Worm (Caenorhabditis elegans) whole organism, early embryonic: Measurements from ENCODE around the gene F13A2.10.

ENCODE experiments used
- B0310.2 ChIP-seq: sonication (generic microtip); optimal IDR thresholded peaks from 2 replicates; lab custom pipeline; 2016; ENCODE audit warnings: mild to moderate bottlenecking, missing genetic modification characterization, missing compliant biosample characterization
- F13C5.2 ChIP-seq: sonication (generic microtip); optimal IDR thresholded peaks from 2 replicates; lab custom pipeline; 2017; ENCODE audit warnings: mild to moderate bottlenecking, missing genetic modification characterization, inconsistent platforms, missing compliant biosample characterization
- aly-1 ChIP-seq: sonication (generic microtip); optimal IDR thresholded peaks from 2 replicates; lab custom pipeline; 2016; ENCODE audit warnings: missing genetic modification characterization, missing compliant biosample characterization
- ama-1 ChIP-seq: fragments of 150-350 bp; optimal IDR thresholded peaks from 2 replicates; lab custom pipeline; 2014
- ceh-13 ChIP-seq: fragments of 200-800 bp; sonication (Bioruptor generic); optimal IDR thresholded peaks from 2 replicates; lab custom pipeline; 2018; ENCODE audit warnings: mild to moderate bottlenecking, missing genetic modification characterization, missing compliant biosample characterization
- ceh-36 ChIP-seq: sonication (generic microtip); optimal IDR thresholded peaks from 2 replicates; lab custom pipeline; 2016; ENCODE audit warnings: missing genetic modification characterization, inconsistent platforms, missing compliant biosample characterization
- ets-7 ChIP-seq: sonication (generic microtip); optimal IDR thresholded peaks from 2 replicates; lab custom pipeline; 2016; ENCODE audit warnings: missing genotype, missing genetic modification characterization, missing compliant biosample characterization
- flt-1 ChIP-seq: fragments of 200-800 bp; sonication (Bioruptor generic); IDR thresholded peaks from 2 replicates; pipeline ENCODE4 v1.3.6; 2022; ENCODE audit warnings: missing genetic modification characterization, missing compliant biosample characterization
- hmbx-1 ChIP-seq: sonication (generic microtip); optimal IDR thresholded peaks from 2 replicates; lab custom pipeline; 2016; ENCODE audit warnings: mild to moderate bottlenecking, missing genetic modification characterization, missing compliant biosample characterization
- hmg-4 ChIP-seq: fragments of 200-800 bp; sonication (Bioruptor generic); optimal IDR thresholded peaks from 2 replicates; lab custom pipeline; 2018; ENCODE audit warnings: mild to moderate bottlenecking, missing genetic modification characterization, missing compliant biosample characterization
- hnd-1 ChIP-seq: sonication (generic microtip); optimal IDR thresholded peaks from 2 replicates; lab custom pipeline; 2016; ENCODE audit warnings: missing genetic modification characterization, missing compliant biosample characterization
- pes-1 ChIP-seq: fragments of 200-800 bp; sonication (Bioruptor generic); IDR thresholded peaks from 2 replicates; pipeline ENCODE4 v1.3.6; 2022; ENCODE audit warnings: missing genetic modification reagents, missing genetic modification characterization, missing compliant biosample characterization
- scrt-1 ChIP-seq: fragments of 200-800 bp; sonication (Bioruptor generic); IDR thresholded peaks from 2 replicates; pipeline ENCODE4 v1.3.6; 2022; ENCODE audit warnings: missing genetic modification characterization, missing compliant biosample characterization
- sea-1 ChIP-seq: fragments of 200-800 bp; sonication (Bioruptor generic); conservative IDR thresholded peaks from 2 replicates; pipeline ENCODE4 v1.3.6; 2022; ENCODE audit warnings: missing genetic modification characterization, missing compliant biosample characterization
- tbx-11 ChIP-seq: fragments of 200-800 bp; sonication (Bioruptor generic); IDR thresholded peaks from 2 replicates; pipeline ENCODE4 v1.3.6; 2022; ENCODE audit warnings: missing genetic modification characterization, missing compliant biosample characterization
- tbx-37 ChIP-seq: fragments of 200-800 bp; sonication (Bioruptor generic); conservative IDR thresholded peaks from 2 replicates; pipeline ENCODE4 v1.3.6; 2022; ENCODE audit warnings: missing genetic modification reagents, missing genetic modification characterization, missing compliant biosample characterization
- tra-4 ChIP-seq: sonication (generic microtip); optimal IDR thresholded peaks from 2 replicates; lab custom pipeline; 2017; ENCODE audit warnings: missing genetic modification characterization, missing compliant biosample characterization

Gene F13A2.10

DNA sequence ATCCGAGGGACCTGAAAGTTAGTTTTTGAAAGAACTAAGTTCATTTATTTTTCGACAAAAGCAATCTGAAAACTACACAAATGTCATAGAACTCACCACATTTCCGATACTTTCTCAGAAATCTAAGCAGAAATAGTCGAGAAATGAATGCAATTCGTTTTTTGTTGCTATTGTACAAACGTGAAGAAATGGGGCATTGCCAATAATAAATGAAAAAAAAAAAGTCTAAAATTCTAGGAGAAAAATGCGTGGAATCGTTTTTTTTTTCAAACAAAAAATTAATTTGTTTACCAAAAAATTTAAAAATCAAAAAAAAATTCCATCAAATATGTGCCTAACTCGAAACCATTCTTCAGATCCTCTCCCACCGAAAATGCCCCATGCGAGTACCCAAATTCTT, 25.6 kb upstream of the F13A2.10 start, which contains the start of gene Y47D7A.17:
Gene Y47D7A.17 (minus strand): TSS at position 101 of the 400 bp plus-strand sequence.
- no peak for TF ChIP-seq pes-1 (GFP tag; lab: Robert Waterston, UW)
- TF ChIP-seq ama-1, result no peak
- no peak for TF ChIP-seq hmbx-1 (tag; lab: Kevin White, UChicago)
- TF ChIP-seq tra-4 (tag; lab: Kevin White, UChicago), result no peak
- TF ChIP-seq ets-7 (tag; lab: Kevin White, UChicago), result no peak
- no peak for TF ChIP-seq hnd-1
- TF ChIP-seq tbx-37 (GFP tag; lab: Robert Waterston, UW), result no peak
- no peak for TF ChIP-seq B0310.2 (tag; lab: Kevin White, UChicago)
- no peak for TF ChIP-seq hmg-4

DNA sequence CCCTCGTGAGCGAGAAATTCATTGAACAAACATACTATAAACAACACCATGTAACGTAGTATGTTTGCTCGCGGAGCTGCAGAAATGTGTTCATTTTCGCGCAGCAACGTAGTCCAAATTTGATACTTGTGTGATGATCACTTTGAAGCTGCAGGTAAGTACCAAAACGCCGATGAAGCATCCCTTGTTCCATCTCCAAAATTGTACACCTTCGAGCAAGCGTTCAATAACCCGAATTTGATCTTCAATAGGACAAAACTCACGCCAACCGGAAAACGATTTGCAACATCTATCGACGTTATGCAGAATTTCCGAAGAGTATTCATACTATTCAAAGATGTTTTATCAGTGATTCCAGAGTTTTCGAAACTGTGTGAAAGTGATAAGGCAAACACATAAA, 24.6 kb upstream of the F13A2.10 start, which contains the start of gene Y47D7A.3:
Gene Y47D7A.3 (plus strand): TSS at position 301 of the 400 bp plus-strand sequence.
- no peak for TF ChIP-seq ceh-36 (tag; lab: Kevin White, UChicago)
- TF ChIP-seq hnd-1, result no peak
- TF ChIP-seq ceh-13, result no peak
- TF ChIP-seq scrt-1 (GFP tag; lab: Robert Waterston, UW), result no peak
- TF ChIP-seq aly-1 (tag; lab: Kevin White, UChicago), result no peak
- TF ChIP-seq F13C5.2, result no peak
- TF ChIP-seq ama-1, result no peak
- no peak for TF ChIP-seq tbx-37 (GFP tag; lab: Robert Waterston, UW)
- no peak for TF ChIP-seq sea-1 (GFP tag; lab: Robert Waterston, UW)
- TF ChIP-seq flt-1 (GFP tag; lab: Robert Waterston, UW), result no peak
- no peak for TF ChIP-seq hmbx-1 (tag; lab: Kevin White, UChicago)
- TF ChIP-seq hmg-4, result no peak
- no peak for TF ChIP-seq ets-7 (tag; lab: Kevin White, UChicago)
- no peak for TF ChIP-seq tra-4 (tag; lab: Kevin White, UChicago)
- TF ChIP-seq pes-1 (GFP tag; lab: Robert Waterston, UW), result no peak
- TF ChIP-seq tbx-11 (GFP tag; lab: Robert Waterston, UW), result no peak
- TF ChIP-seq B0310.2 (tag; lab: Kevin White, UChicago), result no peak

DNA sequence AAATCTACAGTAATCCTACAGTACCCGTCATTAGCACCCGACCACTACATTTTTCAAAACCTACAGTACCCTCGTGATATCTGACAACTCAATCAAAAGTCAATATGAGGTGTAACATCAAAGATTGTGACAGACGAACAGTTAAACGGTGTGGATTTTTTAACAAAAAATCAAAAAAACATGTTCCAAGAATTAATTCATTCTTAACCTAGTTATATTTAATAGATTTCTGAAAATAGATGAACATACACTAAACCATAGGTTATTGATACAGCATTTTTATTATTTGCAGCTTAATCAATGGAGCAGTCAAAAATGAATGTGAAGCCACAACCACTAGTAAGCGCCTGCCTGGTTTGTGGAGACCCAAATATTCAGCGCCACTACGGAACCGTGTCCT, 21.4 kb upstream of the F13A2.10 start, which contains the start of gene nhr-118:
Gene nhr-118 (plus strand): TSS at position 301 of the 400 bp plus-strand sequence.
- TF ChIP-seq hmbx-1 (tag; lab: Kevin White, UChicago) (no peak), hnd-1 (no peak), tbx-11 (GFP tag; lab: Robert Waterston, UW) (no peak), B0310.2 (tag; lab: Kevin White, UChicago) (no peak), tra-4 (tag; lab: Kevin White, UChicago) (no peak), ets-7 (tag; lab: Kevin White, UChicago) (no peak), scrt-1 (GFP tag; lab: Robert Waterston, UW) (no peak), pes-1 (GFP tag; lab: Robert Waterston, UW) (no peak), F13C5.2 (no peak), flt-1 (GFP tag; lab: Robert Waterston, UW) (no peak)

DNA sequence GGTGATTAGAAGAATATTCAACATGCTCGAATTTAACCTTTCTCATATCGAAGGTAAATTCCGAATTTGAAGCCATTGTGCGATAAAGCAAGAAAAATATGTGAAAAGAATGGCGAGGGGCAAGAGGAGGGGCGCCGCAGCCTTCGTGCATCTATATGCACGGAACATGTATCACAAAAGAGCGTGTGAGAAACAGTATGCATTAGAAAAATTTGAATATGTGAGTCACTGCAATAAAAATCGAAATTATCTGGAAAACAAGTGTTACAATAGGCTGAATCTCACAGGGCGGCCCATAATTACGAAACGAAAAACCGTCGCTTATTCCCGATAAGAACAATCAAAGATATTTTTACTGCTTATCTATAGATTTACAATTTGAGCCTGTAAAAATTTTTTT, 15.8 kb upstream of the F13A2.10 start, which contains the start of gene F13A2.5:
Gene F13A2.5 (minus strand): TSS at position 101 of the 400 bp plus-strand sequence.
- TF ChIP-seq B0310.2 (tag; lab: Kevin White, UChicago) (no peak), ama-1 (no peak), ceh-36 (tag; lab: Kevin White, UChicago) (no peak), flt-1 (GFP tag; lab: Robert Waterston, UW) (no peak), hmbx-1 (tag; lab: Kevin White, UChicago) (no peak)

DNA sequence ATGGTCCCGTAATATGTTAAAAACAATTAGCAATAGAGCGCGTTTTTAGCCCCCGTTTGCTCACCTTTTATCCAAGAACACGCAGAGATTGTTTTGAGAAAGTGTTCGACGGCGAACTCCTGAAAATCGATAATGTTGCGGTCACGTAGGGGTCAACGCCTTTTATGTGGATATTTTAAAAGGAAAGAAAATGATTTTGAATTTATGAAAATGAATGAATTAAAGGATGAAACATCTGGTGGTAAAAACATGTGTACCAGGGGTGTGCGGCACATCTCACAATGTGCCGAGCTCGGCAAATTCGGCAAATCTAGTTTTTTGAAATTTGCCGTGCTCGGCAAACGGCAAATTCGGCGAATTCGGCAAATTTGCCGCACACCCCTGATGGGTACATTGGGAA, 14.0 kb upstream of the F13A2.10 start, which contains the start of gene F13A2.4:
Gene F13A2.4 (minus strand): TSS at position 101 of the 400 bp plus-strand sequence.
- TF ChIP-seq scrt-1 (GFP tag; lab: Robert Waterston, UW), result no peak
- no peak for TF ChIP-seq hnd-1
- TF ChIP-seq hmbx-1 (tag; lab: Kevin White, UChicago), result no peak
- TF ChIP-seq ceh-36 (tag; lab: Kevin White, UChicago), result no peak
- TF ChIP-seq ama-1, result no peak
- TF ChIP-seq sea-1 (GFP tag; lab: Robert Waterston, UW), result no peak
- TF ChIP-seq hmg-4, result no peak
- TF ChIP-seq ceh-13, result no peak
- TF ChIP-seq tbx-37 (GFP tag; lab: Robert Waterston, UW), result no peak
- TF ChIP-seq B0310.2 (tag; lab: Kevin White, UChicago), result no peak
- no peak for TF ChIP-seq aly-1 (tag; lab: Kevin White, UChicago)

DNA sequence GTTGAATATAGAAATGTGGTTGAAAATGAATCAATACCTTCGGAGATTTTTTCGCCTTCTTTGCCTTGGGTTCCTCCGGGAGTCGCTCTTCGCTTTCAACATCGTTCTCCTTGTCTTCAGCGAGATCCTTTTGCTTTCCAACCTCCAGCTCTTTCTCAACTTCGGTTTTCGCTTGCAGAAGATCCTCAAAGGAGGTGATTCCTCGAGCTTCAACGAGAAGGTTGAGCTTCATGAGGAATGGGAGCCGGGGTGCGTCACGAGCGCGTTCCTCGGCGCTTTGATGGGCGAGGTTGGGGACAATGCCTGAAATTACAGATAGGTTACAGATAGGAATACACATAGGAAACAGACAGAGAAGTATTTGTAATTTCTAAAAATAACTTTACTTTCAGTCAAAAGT, 12.8 kb upstream of the F13A2.10 start:
- no peak for TF ChIP-seq tbx-37 (GFP tag; lab: Robert Waterston, UW)
- no peak for TF ChIP-seq ama-1
- no peak for TF ChIP-seq F13C5.2
- TF ChIP-seq tbx-11 (GFP tag; lab: Robert Waterston, UW), result no peak

DNA sequence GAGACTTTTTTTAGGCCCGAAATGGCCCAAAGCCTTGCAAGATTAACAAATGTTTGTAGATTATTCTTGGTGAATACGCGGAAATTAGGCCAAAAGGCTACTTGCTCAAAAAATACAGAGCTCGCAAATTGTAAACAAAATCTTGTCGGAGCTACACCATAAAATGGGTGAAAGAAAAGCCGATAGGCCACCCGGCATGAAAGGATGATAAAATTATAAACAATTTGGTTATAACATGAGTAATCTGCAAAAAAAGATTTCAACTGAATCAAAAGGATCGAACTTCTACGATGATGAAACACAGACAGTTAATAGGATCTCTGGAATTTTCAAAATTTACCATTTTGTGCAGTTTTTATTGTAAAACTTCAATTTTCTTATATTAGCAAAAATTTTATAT, 12.1 kb upstream of the F13A2.10 start:
- no peak for TF ChIP-seq ceh-36 (tag; lab: Kevin White, UChicago)
- TF ChIP-seq ama-1, result no peak
- no peak for TF ChIP-seq hnd-1
- no peak for TF ChIP-seq ceh-13
- no peak for TF ChIP-seq aly-1 (tag; lab: Kevin White, UChicago)
- TF ChIP-seq ets-7 (tag; lab: Kevin White, UChicago), result no peak
- no peak for TF ChIP-seq tbx-11 (GFP tag; lab: Robert Waterston, UW)
- no peak for TF ChIP-seq sea-1 (GFP tag; lab: Robert Waterston, UW)
- TF ChIP-seq tra-4 (tag; lab: Kevin White, UChicago), result no peak
- TF ChIP-seq hmbx-1 (tag; lab: Kevin White, UChicago), result no peak

DNA sequence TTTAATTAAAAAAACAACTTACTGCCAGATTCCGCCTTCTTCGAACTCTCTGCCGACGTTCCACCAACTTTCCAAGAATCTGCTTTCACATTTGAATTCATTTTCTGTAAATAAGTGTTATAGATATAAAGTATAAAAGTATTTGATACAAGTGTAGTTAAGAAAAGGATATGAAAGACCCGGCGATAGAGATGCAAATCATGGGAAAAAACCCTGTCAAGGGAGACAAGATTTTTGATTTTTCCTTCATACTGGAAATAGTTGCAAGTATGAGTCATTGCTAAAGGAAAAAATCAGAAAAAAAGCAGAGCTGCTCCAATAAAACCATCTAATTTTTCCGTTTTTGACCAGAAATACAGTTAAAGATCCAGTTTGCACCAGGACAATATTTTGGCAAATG, 10.2 kb upstream of the F13A2.10 start, which contains the start of gene F13A2.3:
Gene F13A2.3 (minus strand): TSS at position 101 of the 400 bp plus-strand sequence.
- TF ChIP-seq pes-1 (GFP tag; lab: Robert Waterston, UW) (no peak), hnd-1 (no peak), ama-1 (no peak), ceh-13 (no peak), sea-1 (GFP tag; lab: Robert Waterston, UW) (no peak), tbx-11 (GFP tag; lab: Robert Waterston, UW) (no peak), flt-1 (GFP tag; lab: Robert Waterston, UW) (no peak)
